Worm (Caenorhabditis elegans): ENCODE results near the gene syg-2.
A peak's percentile ranks its signal among the peaks of the same experiment; 100 is the strongest.

syg-2 gene

DNA sequence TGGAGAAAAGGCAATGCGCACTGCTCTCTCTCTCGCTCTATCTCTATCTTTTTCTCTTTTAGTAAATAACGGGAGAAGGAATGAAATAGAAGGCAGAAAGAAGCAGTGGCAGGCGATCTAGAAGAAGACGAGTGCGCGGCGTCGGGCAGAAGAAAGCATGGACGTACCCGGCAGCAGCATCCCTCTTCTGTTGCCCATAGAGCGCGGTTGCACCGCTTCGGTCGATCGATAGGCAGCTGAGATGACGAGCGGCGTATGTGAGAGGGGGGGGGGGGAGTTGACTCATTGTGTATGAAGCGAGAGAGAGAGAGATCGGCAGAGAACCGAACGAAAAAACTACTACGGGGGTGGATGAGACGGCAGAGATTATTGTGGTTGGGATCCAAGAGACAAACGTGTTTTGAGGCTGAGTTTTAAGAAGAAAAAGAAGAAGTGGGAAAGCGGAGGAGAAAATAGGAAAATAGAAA lies 53.4 kb downstream of the syg-2 start (continued):
- no peak for TF ChIP-seq lin-39 (tag; optimal IDR thresholded peaks at IDR 0.05)
- peak; percentile 71 for TF ChIP-seq lir-3 (tag; optimal IDR thresholded peaks at IDR 0.05; ENCODE audit: poor library complexity)
- peak; percentile 87 for TF ChIP-seq aha-1 (tag; optimal IDR thresholded peaks at IDR 0.05)
- peak; percentile 87 for TF ChIP-seq dsc-1 (tag; optimal IDR thresholded peaks at IDR 0.05)
- peak; percentile 87 for TF ChIP-seq pax-3 (tag; optimal IDR thresholded peaks at IDR 0.05)
- peak; percentile 88 for TF ChIP-seq isw-1 (GFP tag; IDR thresholded peaks at IDR 0.05)
- peak; percentile 91 to 96 (median 93) for TF ChIP-seq ceh-82 (tag; optimal IDR thresholded peaks at IDR 0.05)
- TF ChIP-seq egl-13 (tag; optimal IDR thresholded peaks at IDR 0.05) = peak; percentile 95
- peak; percentile 61 for TF ChIP-seq sup-37 (GFP tag; optimal IDR thresholded peaks at IDR 0.05)
- peak; percentile 71 to 79 for TF ChIP-seq efl-1 (optimal IDR thresholded peaks at IDR 0.05)
- TF ChIP-seq efl-1 (GFP tag; optimal IDR thresholded peaks at IDR 0.05 in 1 of 2) = peak; percentile 53 to 95
- TF ChIP-seq mep-1 (tag; optimal IDR thresholded peaks at IDR 0.05) = peak; percentile 88
- TF ChIP-seq grh-1 (GFP tag; IDR thresholded peaks at IDR 0.05) = peak; percentile 86
- peak; percentile 96 for TF ChIP-seq unc-86 (tag; optimal IDR thresholded peaks at IDR 0.05)
- peak; percentile 90 for TF ChIP-seq C16A3.4 (tag; optimal IDR thresholded peaks at IDR 0.05)
- TF ChIP-seq lin-35 (GFP tag; optimal IDR thresholded peaks at IDR 0.05) = peak; percentile 78 to 81
- peak; percentile 100 for TF ChIP-seq lin-14 (GFP tag; optimal IDR thresholded peaks at IDR 0.05)
- peak; percentile 85 for TF ChIP-seq skn-1 (tag; optimal IDR thresholded peaks at IDR 0.05)
- no peak for TF ChIP-seq ets-5 (GFP tag; IDR thresholded peaks at IDR 0.05)
- peak; percentile 95 for TF ChIP-seq nhr-20 (tag; optimal IDR thresholded peaks at IDR 0.05)
- no peak for TF ChIP-seq nhr-12 (tag; optimal IDR thresholded peaks at IDR 0.05)
- TF ChIP-seq nhr-84 (tag; optimal IDR thresholded peaks at IDR 0.05) = no peak
- TF ChIP-seq fkh-10 (GFP tag; optimal IDR thresholded peaks at IDR 0.05) = peak; percentile 97
- peak; percentile 88 for TF ChIP-seq snpc-4 (tag; optimal IDR thresholded peaks at IDR 0.05)
- peak; percentile 64 for TF ChIP-seq unc-130 (tag; optimal IDR thresholded peaks at IDR 0.05)
- no peak for TF ChIP-seq hpl-2 (GFP tag; optimal IDR thresholded peaks at IDR 0.05)
- peak; percentile 94 for TF ChIP-seq tbx-2 (tag; optimal IDR thresholded peaks at IDR 0.05)
- TF ChIP-seq mdl-1 (tag; optimal IDR thresholded peaks at IDR 0.05) = peak; percentile 44 to 82
- TF ChIP-seq swsn-7 (tag; optimal IDR thresholded peaks at IDR 0.05) = peak; percentile 94
- TF ChIP-seq hlh-4 (tag; optimal IDR thresholded peaks at IDR 0.05) = no peak
- TF ChIP-seq lin-13 (GFP tag; optimal IDR thresholded peaks at IDR 0.05) = peak; percentile 84
- TF ChIP-seq lsy-2 (tag; optimal IDR thresholded peaks at IDR 0.05) = peak; percentile 84 to 89
- peak; percentile 90 for TF ChIP-seq nhr-19 (GFP tag; conservative IDR thresholded peaks at IDR 0.05)
- TF ChIP-seq egl-27 (tag; optimal IDR thresholded peaks at IDR 0.05) = peak; percentile 44 to 81
- TF ChIP-seq nhr-47 (tag; optimal IDR thresholded peaks at IDR 0.05) = peak; percentile 96
- TF ChIP-seq nhr-71 (tag; optimal IDR thresholded peaks at IDR 0.05) = peak; percentile 97
- no peak for TF ChIP-seq ceh-90 (tag; optimal IDR thresholded peaks at IDR 0.05)
- no peak for TF ChIP-seq ces-1 (GFP tag; optimal IDR thresholded peaks at IDR 0.05)
- no peak for TF ChIP-seq nhr-28 (tag; optimal IDR thresholded peaks at IDR 0.05)
- peak; percentile 84 for TF ChIP-seq irx-1 (tag; optimal IDR thresholded peaks at IDR 0.05)
- TF ChIP-seq fkh-4 (tag; optimal IDR thresholded peaks at IDR 0.05; ENCODE audit: borderline replicate concordance) = no peak
- peak; percentile 74 for TF ChIP-seq lin-15B (tag; optimal IDR thresholded peaks at IDR 0.05)
- TF ChIP-seq snu-23 (GFP tag; optimal IDR thresholded peaks at IDR 0.05) = peak; percentile 94
- no peak for TF ChIP-seq nhr-76 (tag; optimal IDR thresholded peaks at IDR 0.05)

DNA sequence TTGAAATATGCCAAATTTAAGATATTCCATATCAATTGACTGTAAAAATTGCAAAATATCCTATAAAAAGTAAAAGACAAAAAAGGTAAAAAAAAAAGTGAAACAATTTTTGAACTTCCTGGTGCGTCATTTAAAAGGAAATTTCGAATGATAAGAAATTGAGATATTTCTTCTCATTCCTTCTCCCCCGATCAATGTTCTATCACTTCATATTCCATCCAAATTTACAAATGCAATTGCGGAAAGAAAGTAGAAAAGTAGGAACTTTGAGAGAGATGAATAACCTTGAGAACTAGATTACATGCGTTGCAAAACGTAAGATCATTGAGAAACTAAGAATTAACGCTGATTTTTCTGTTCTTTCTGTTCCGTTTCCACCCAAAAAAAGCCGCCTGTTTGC lies 54.8 kb downstream of the syg-2 start:
- TF ChIP-seq lin-14 (GFP tag; optimal IDR thresholded peaks at IDR 0.05) (peak; percentile 54), elt-3 (tag; optimal IDR thresholded peaks at IDR 0.05) (peak in 2 of 6 experiments; percentile 44 to 80), egl-27 (tag; optimal IDR thresholded peaks at IDR 0.05) (no peak), blmp-1 (tag; optimal IDR thresholded peaks at IDR 0.05) (peak; percentile 72), xbp-1 (tag; optimal IDR thresholded peaks at IDR 0.05) (no peak), nhr-20 (tag; optimal IDR thresholded peaks at IDR 0.05) (peak; percentile 10), nhr-85 (tag) (peak; percentile 58)

Data from whole organism, L1 larva.